Worm (Caenorhabditis elegans) whole organism, L3 larva: ENCODE results near the gene nxf-1.

Experiments
- snpc-4 ChIP-seq: fragments of 150-350 bp; optimal IDR thresholded peaks from 2 replicates; lab custom pipeline; 2014; ENCODE audit warnings: missing biosample characterization, missing genetic modification characterization
- unc-39 ChIP-seq: sonication (generic microtip); optimal IDR thresholded peaks from 4 replicates; lab custom pipeline; 2017; ENCODE audit warnings: missing biosample characterization, missing genetic modification characterization

ce11 chrV:14439236-14439635 is 24.4 kb upstream of the nxf-1 start:
- TF ChIP-seq snpc-4 (tag; lab: Kevin White, UChicago) (no peak), unc-39 (tag; lab: Kevin White, UChicago) (no peak)
